Fruit fly (Drosophila melanogaster): ENCODE data around the gene CG5515.

- no peak for TF ChIP-seq h (optimal IDR thresholded peaks at IDR 0.05)
- no peak for TF ChIP-seq ttk (optimal IDR thresholded peaks at IDR 0.05)
- no peak for TF ChIP-seq psq (optimal IDR thresholded peaks at IDR 0.05)
These were observed 27.3 kb upstream of the CG5515 start for dm6 chr3R:24216017-24216416.

Measured in Kc167 (cell line).